Fruit fly (Drosophila melanogaster): Measurements from ENCODE around the gene Nuf2.

The Nuf2 gene

DNA sequence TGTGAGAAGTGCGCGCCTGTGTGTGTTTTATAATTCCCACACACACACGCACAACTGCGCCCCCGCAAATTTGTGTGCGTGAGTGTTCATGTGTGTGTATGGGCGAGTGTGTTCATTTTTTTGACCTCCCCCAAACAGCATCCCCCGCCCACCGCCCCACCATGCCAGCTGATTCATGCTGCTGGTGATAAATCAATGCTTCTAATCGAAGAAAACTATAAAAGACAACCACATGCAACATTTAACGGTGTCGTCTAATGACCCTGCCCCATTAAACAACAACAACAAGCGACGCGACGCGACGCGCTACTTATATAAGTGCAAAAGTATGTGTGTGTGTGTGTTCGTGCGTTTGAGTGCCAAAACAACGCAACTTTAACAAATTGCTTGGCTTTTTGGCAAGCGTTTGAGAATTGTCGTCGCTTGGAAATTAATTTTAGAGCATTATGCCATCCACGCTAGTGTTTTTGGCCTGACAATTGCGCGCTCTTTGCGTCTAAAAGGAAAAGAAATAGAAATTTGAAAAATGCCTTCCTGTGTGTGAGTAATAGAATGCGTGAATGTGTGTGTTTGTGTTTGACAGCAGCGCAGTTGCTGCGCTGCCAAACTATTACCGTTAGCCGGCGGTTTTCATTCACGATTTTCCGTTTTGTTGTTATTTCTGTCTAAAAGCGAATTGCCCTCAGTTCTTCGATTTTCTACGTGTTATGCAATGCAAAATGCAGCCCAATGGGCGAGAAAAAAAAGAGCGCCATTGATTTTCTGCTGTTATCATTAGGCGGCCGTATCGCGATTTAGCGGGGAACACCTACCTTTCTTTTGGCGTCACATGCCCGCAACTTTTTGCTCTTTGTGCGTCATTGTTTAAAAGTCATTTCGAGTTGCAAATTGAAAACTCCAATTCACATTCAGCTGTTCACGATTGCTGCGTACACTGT is 27.0 kb downstream of the Nuf2 start:
- TF ChIP-seq cic (GFP tag; optimal IDR thresholded peaks at IDR 0.05) (peak; percentile 1), ovo (GFP tag; optimal IDR thresholded peaks at IDR 0.05) (peak; percentile 50), kay (GFP tag; ENCODE audit: borderline replicate concordance) (no peak)

DNA sequence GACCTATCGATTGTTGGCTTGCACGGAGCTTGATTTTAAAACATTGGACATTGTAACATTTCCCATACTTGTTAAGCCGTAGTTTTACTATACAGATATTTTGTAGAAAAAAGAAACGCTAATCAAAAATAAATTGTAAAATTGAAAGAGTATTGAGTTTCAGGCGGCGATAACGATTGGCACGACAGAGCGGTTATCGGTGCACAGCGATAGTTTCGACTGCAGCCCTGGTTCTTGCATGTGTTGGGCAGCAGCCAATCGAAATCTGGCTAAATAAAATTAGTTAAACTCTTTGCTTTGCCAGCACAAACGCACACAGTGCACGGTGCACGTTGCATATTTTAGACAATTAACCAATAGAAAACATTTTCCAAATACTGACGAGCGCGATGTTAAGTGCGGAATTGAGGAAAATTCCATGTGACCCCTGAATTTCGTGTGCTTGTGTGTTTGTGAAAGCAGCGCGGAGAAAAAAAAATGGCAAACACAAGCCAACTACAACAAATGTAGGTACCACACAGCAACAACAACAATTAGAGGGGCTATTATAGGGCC is 27.8 kb downstream of the Nuf2 start, which contains the start of gene milt:
TSS of gene milt (plus strand) at position 51 of the 555 bp plus-strand sequence.
- TF ChIP-seq Hr96 (GFP tag; optimal IDR thresholded peaks at IDR 0.05) (no peak), CG5204 (GFP tag; optimal IDR thresholded peaks at IDR 0.05) (no peak), Clk (GFP tag; optimal IDR thresholded peaks at IDR 0.05) (no peak), cic (GFP tag; optimal IDR thresholded peaks at IDR 0.05) (peak; percentile 48), pad (GFP tag; optimal IDR thresholded peaks at IDR 0.05) (peak; percentile 10), tj (GFP tag; optimal IDR thresholded peaks at IDR 0.05) (peak; percentile 45), CG1620 (GFP tag; optimal IDR thresholded peaks at IDR 0.05) (no peak), CG7045 (GFP tag; optimal IDR thresholded peaks at IDR 0.05) (no peak), cnc (optimal IDR thresholded peaks at IDR 0.05) (no peak), CG11617 (GFP tag; optimal IDR thresholded peaks at IDR 0.05) (peak; percentile 29), CG12768 (GFP tag; optimal IDR thresholded peaks at IDR 0.05) (peak; percentile 8), toe (GFP tag; optimal IDR thresholded peaks at IDR 0.05) (no peak), bab1 (GFP tag; optimal IDR thresholded peaks at IDR 0.05) (no peak), Mnt (GFP tag; optimal IDR thresholded peaks at IDR 0.05) (peak; percentile 94), kay (GFP tag; ENCODE audit: borderline replicate concordance) (peak; percentile 85), CG7101 (tag; optimal IDR thresholded peaks at IDR 0.05) (peak; percentile 16), ovo (GFP tag; optimal IDR thresholded peaks at IDR 0.05) (no peak), CG33017 (tag; optimal IDR thresholded peaks at IDR 0.05) (no peak), Crg-1 (GFP tag; optimal IDR thresholded peaks at IDR 0.05) (no peak), CG14711 (tag; optimal IDR thresholded peaks at IDR 0.05) (no peak)

DNA sequence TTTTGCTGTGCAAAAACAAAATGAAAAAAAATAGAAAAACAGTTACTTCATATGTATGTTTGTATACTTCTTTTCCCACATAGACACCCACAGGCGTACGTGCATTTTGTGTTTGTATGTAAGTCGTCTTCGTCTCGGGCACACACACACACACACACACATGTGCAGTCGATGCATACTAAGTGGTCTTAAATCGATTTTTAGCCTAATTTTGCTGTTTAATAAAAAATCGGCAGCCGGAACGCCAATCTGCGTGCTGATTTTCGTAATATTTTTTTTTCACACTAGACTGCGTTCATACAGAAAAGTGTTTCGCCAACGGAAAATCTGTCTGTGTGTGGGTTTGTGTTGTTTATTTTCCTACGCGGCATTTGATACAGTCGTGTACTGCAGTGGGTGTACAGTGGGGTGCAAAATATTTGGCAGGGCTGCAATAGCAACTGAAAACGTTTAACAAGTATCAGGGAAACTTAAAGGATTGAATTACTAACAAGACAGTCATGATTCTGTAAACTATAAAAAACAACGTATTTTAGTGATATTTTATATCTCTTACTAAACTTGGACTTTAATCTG is 32.4 kb downstream of the Nuf2 start:
- TF ChIP-seq pad (GFP tag; optimal IDR thresholded peaks at IDR 0.05), result peak; percentile 14
- TF ChIP-seq ovo (GFP tag; optimal IDR thresholded peaks at IDR 0.05), result peak; percentile 3
- TF ChIP-seq toe (GFP tag; optimal IDR thresholded peaks at IDR 0.05), result no peak
- peak; percentile 33 for TF ChIP-seq Clk (GFP tag; optimal IDR thresholded peaks at IDR 0.05)
- peak; percentile 84 for TF ChIP-seq kay (GFP tag; ENCODE audit: borderline replicate concordance)
- TF ChIP-seq cic (GFP tag; optimal IDR thresholded peaks at IDR 0.05), result peak; percentile 79
- peak; percentile 53 for TF ChIP-seq CG33017 (tag; optimal IDR thresholded peaks at IDR 0.05)
- peak; percentile 73 for TF ChIP-seq Mnt (GFP tag; optimal IDR thresholded peaks at IDR 0.05)
- TF ChIP-seq CG7101 (tag; optimal IDR thresholded peaks at IDR 0.05), result peak; percentile 39
- TF ChIP-seq CG7045 (GFP tag; optimal IDR thresholded peaks at IDR 0.05), result peak; percentile 54
- peak; percentile 62 for TF ChIP-seq CG1620 (GFP tag; optimal IDR thresholded peaks at IDR 0.05)
- TF ChIP-seq bab1 (GFP tag; optimal IDR thresholded peaks at IDR 0.05), result peak; percentile 34
- TF ChIP-seq cnc (optimal IDR thresholded peaks at IDR 0.05), result no peak
- peak; percentile 40 for TF ChIP-seq tj (GFP tag; optimal IDR thresholded peaks at IDR 0.05)
- no peak for TF ChIP-seq Crg-1 (GFP tag; optimal IDR thresholded peaks at IDR 0.05)
- peak; percentile 41 for TF ChIP-seq CG12768 (GFP tag; optimal IDR thresholded peaks at IDR 0.05)
- TF ChIP-seq CG14711 (tag; optimal IDR thresholded peaks at IDR 0.05), result no peak
- TF ChIP-seq CG11617 (GFP tag; optimal IDR thresholded peaks at IDR 0.05), result peak; percentile 64
- TF ChIP-seq CG5204 (GFP tag; optimal IDR thresholded peaks at IDR 0.05), result no peak
- peak; percentile 45 for TF ChIP-seq Hr96 (GFP tag; optimal IDR thresholded peaks at IDR 0.05)

DNA sequence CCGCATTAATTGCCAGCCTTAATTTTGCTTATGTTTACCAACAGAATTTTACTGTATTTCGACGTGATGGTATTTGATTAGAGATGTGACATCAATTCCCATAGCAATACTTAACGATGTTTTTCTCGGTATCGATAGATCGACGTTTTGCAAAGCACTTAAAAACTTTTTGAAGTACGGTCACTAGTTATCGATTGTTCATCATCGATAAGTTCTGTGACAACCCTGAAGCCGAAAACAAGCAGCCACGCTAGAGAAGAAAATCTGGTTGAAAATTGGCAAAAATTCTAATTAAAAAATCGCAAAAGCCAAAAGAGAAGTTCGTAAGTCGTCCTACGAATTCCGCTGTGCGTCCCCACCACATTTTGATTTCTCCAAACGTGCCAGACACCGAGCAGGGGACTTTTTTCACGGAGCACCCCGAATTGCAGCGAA is 33.1 kb downstream of the Nuf2 start, which contains the start of the genes Rab30 and Caper:
TSS of gene Rab30 (minus strand) at position 90 of the 435 bp plus-strand sequence.
TSS of gene Caper (plus strand) at position 205 of the 435 bp plus-strand sequence.
- TF ChIP-seq tj (GFP tag; optimal IDR thresholded peaks at IDR 0.05), result peak; percentile 72
- no peak for TF ChIP-seq pad (GFP tag; optimal IDR thresholded peaks at IDR 0.05)
- TF ChIP-seq CG5204 (GFP tag; optimal IDR thresholded peaks at IDR 0.05), result no peak
- TF ChIP-seq CG14711 (tag; optimal IDR thresholded peaks at IDR 0.05), result peak; percentile 93
- TF ChIP-seq Clk (GFP tag; optimal IDR thresholded peaks at IDR 0.05), result no peak
- TF ChIP-seq Crg-1 (GFP tag; optimal IDR thresholded peaks at IDR 0.05), result peak; percentile 73
- TF ChIP-seq bab1 (GFP tag; optimal IDR thresholded peaks at IDR 0.05), result peak; percentile 75
- TF ChIP-seq kay (GFP tag; ENCODE audit: borderline replicate concordance), result peak; percentile 95
- no peak for TF ChIP-seq cnc (optimal IDR thresholded peaks at IDR 0.05)
- TF ChIP-seq CG11617 (GFP tag; optimal IDR thresholded peaks at IDR 0.05), result peak; percentile 53
- TF ChIP-seq cic (GFP tag; optimal IDR thresholded peaks at IDR 0.05), result peak; percentile 47
- TF ChIP-seq CG33017 (tag; optimal IDR thresholded peaks at IDR 0.05), result no peak
- peak; percentile 74 for TF ChIP-seq Hr96 (GFP tag; optimal IDR thresholded peaks at IDR 0.05)
- no peak for TF ChIP-seq toe (GFP tag; optimal IDR thresholded peaks at IDR 0.05)
- peak; percentile 67 for TF ChIP-seq CG7101 (tag; optimal IDR thresholded peaks at IDR 0.05)
- peak; percentile 55 for TF ChIP-seq ovo (GFP tag; optimal IDR thresholded peaks at IDR 0.05)
- TF ChIP-seq CG7045 (GFP tag; optimal IDR thresholded peaks at IDR 0.05), result peak; percentile 29
- TF ChIP-seq CG12768 (GFP tag; optimal IDR thresholded peaks at IDR 0.05), result no peak
- peak; percentile 84 for TF ChIP-seq Mnt (GFP tag; optimal IDR thresholded peaks at IDR 0.05)
- peak; percentile 70 for TF ChIP-seq CG1620 (GFP tag; optimal IDR thresholded peaks at IDR 0.05)

DNA sequence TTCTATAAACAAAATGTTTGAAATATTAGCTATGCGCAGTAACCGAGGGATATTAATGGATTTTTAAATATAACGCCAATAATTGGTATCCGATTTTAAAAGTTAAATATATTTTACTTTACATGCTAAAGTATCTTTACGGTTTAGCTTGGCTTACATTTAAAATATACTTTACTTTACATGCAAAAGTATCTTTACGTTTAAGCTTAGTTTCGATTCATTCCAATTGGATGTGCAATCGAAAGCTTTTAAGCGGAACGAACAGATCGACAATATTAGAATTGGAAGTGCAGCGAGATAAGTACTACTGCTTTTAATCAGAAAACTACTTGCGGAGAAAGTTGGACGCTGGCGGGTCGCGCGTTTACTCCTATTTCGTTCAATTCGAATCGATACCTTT is 36.6 kb downstream of the Nuf2 start:
- TF ChIP-seq CG14711 (tag; optimal IDR thresholded peaks at IDR 0.05), result no peak
- TF ChIP-seq Mnt (GFP tag; optimal IDR thresholded peaks at IDR 0.05), result no peak
- TF ChIP-seq Clk (GFP tag; optimal IDR thresholded peaks at IDR 0.05), result no peak
- no peak for TF ChIP-seq CG5204 (GFP tag; optimal IDR thresholded peaks at IDR 0.05)
- TF ChIP-seq CG33017 (tag; optimal IDR thresholded peaks at IDR 0.05), result no peak
- no peak for TF ChIP-seq tj (GFP tag; optimal IDR thresholded peaks at IDR 0.05)
- no peak for TF ChIP-seq kay (GFP tag; ENCODE audit: borderline replicate concordance)
